Worm (Caenorhabditis elegans) whole organism, L2 larva: ENCODE data around the gene F16G10.10.

Source experiments
- C34F6.9 ChIP-seq: fragments of 150-350 bp; optimal IDR thresholded peaks from 2 replicates; lab custom pipeline; 2014; ENCODE audit warnings: missing biosample characterization, missing genetic modification characterization
- R02D3.7 ChIP-seq: fragments of 150-350 bp; optimal IDR thresholded peaks from 2 replicates; lab custom pipeline; 2014; ENCODE audit warnings: missing biosample characterization, missing genetic modification characterization
- Y55F3AM.14 ChIP-seq: fragments of 200-800 bp; sonication (Bioruptor generic); optimal IDR thresholded peaks from 2 replicates; lab custom pipeline; 2018; ENCODE audit warnings: mild to moderate bottlenecking, missing genetic modification characterization, missing compliant biosample characterization
- ZK546.5 ChIP-seq: sonication (generic microtip); optimal IDR thresholded peaks from 2 replicates; lab custom pipeline; 2017; ENCODE audit warnings: missing biosample characterization, missing genetic modification characterization
- aly-2 ChIP-seq: fragments of 150-350 bp; optimal IDR thresholded peaks from 2 replicates; lab custom pipeline; 2014; ENCODE audit warnings: missing biosample characterization, missing genetic modification characterization
- ama-1 ChIP-seq: fragments of 150-350 bp; optimal IDR thresholded peaks from 2 replicates; lab custom pipeline; 2018; ENCODE audit warnings: inconsistent platforms
- ceh-16 ChIP-seq: fragments of 150-350 bp; optimal IDR thresholded peaks from 2 replicates; lab custom pipeline; 2014; ENCODE audit warnings: missing biosample characterization, missing genetic modification characterization
- ceh-82 ChIP-seq: fragments of 150-350 bp; optimal IDR thresholded peaks from 2 replicates; lab custom pipeline; 2014; ENCODE audit warnings: missing biosample characterization, missing genetic modification characterization
- crh-2 ChIP-seq: sonication (generic microtip); optimal IDR thresholded peaks from 2 replicates; lab custom pipeline; 2017; ENCODE audit warnings: missing biosample characterization, missing genetic modification characterization
- elt-1 ChIP-seq: fragments of 150-350 bp; optimal IDR thresholded peaks from 2 replicates; lab custom pipeline; 2014; ENCODE audit warnings: missing biosample characterization, missing genetic modification characterization
- elt-3 ChIP-seq: sonication (generic microtip); optimal IDR thresholded peaks from 2 replicates; lab custom pipeline; 2017; ENCODE audit warnings: missing biosample characterization, missing genetic modification characterization
- fos-1 ChIP-seq: fragments of 150-350 bp; optimal IDR thresholded peaks from 2 replicates; lab custom pipeline; 2014; ENCODE audit warnings: missing biosample characterization, missing genetic modification characterization
- lin-11 ChIP-seq: fragments of 150-350 bp; sonication (generic microtip); optimal IDR thresholded peaks from 2 replicates; lab custom pipeline; 2014; ENCODE audit warnings: missing biosample characterization, missing genetic modification characterization, inconsistent platforms, mixed read lengths
- lin-13 ChIP-seq: fragments of 150-350 bp; optimal IDR thresholded peaks from 2 replicates; lab custom pipeline; 2014; ENCODE audit warnings: missing biosample characterization, missing genetic modification reagents, missing genetic modification characterization
- mbf-1 ChIP-seq: sonication (generic microtip); optimal IDR thresholded peaks from 2 replicates; lab custom pipeline; 2017; ENCODE audit warnings: missing biosample characterization, missing genetic modification characterization
- mdl-1 ChIP-seq, 2 experiments: fragments of 150-350 bp in 1 of 2; sonication (generic microtip) in 1 of 2; optimal IDR thresholded peaks; 2 replicates each; lab custom pipeline; 2017; ENCODE audit warnings: missing biosample characterization in 2 of 2, missing genetic modification characterization in 2 of 2
- nhr-10 ChIP-seq: sonication (generic microtip); optimal IDR thresholded peaks from 2 replicates; lab custom pipeline; 2017; ENCODE audit warnings: missing biosample characterization, missing genetic modification characterization
- nhr-11 ChIP-seq: fragments of 150-350 bp; optimal IDR thresholded peaks from 2 replicates; lab custom pipeline; 2014; ENCODE audit warnings: missing biosample characterization, missing genetic modification characterization
- nhr-12 ChIP-seq: fragments of 150-350 bp; optimal IDR thresholded peaks from 2 replicates; lab custom pipeline; 2014; ENCODE audit warnings: missing biosample characterization, missing genetic modification characterization
- nhr-21 ChIP-seq: fragments of 150-350 bp; optimal IDR thresholded peaks from 2 replicates; lab custom pipeline; 2014; ENCODE audit warnings: missing biosample characterization, missing genetic modification characterization
- nhr-23 ChIP-seq: fragments of 150-350 bp; optimal IDR thresholded peaks from 2 replicates; lab custom pipeline; 2014; ENCODE audit warnings: missing biosample characterization, missing genetic modification reagents, missing genetic modification characterization
- nhr-237 ChIP-seq: fragments of 150-350 bp; optimal IDR thresholded peaks from 2 replicates; lab custom pipeline; 2014; ENCODE audit warnings: missing biosample characterization, missing genetic modification characterization
- nhr-25 ChIP-seq: fragments of 150-350 bp; sonication (generic microtip); optimal IDR thresholded peaks from 3 replicates; lab custom pipeline; 2014; ENCODE audit warnings: missing biosample characterization, missing genetic modification characterization
- nhr-6 ChIP-seq: fragments of 150-350 bp; optimal IDR thresholded peaks from 2 replicates; lab custom pipeline; 2014; ENCODE audit warnings: missing biosample characterization, missing genetic modification characterization
- nhr-77 ChIP-seq: fragments of 150-350 bp; optimal IDR thresholded peaks from 2 replicates; lab custom pipeline; 2014; ENCODE audit warnings: missing biosample characterization, missing genetic modification characterization
- sem-4 ChIP-seq: fragments of 150-350 bp; optimal IDR thresholded peaks from 2 replicates; lab custom pipeline; 2014; ENCODE audit warnings: missing biosample characterization, missing genetic modification reagents, missing genetic modification characterization
- skn-1 ChIP-seq: sonication (generic microtip); optimal IDR thresholded peaks from 2 replicates; lab custom pipeline; 2017; ENCODE audit warnings: missing biosample characterization, missing genetic modification characterization
- sma-3 ChIP-seq: sonication (generic microtip); optimal IDR thresholded peaks from 2 replicates; lab custom pipeline; 2016; ENCODE audit warnings: missing genetic modification reagents, missing genetic modification characterization, missing compliant biosample characterization
- sma-9 ChIP-seq, 2 experiments: fragments of 150-350 bp in 1 of 2; sonication (generic microtip) in 1 of 2; optimal IDR thresholded peaks; 2 replicates each; lab custom pipeline; 2014 to 2016; ENCODE audit warnings: missing genetic modification characterization in 2 of 2, mild to moderate bottlenecking in 1 of 2, missing biosample characterization in 1 of 2, missing compliant biosample characterization in 1 of 2, missing genetic modification reagents in 1 of 2, moderate library complexity in 1 of 2
- snpc-4 ChIP-seq: fragments of 150-350 bp; optimal IDR thresholded peaks from 2 replicates; lab custom pipeline; 2014; ENCODE audit warnings: missing biosample characterization, missing genetic modification characterization
- unc-55 ChIP-seq: fragments of 150-350 bp; sonication (generic microtip); optimal IDR thresholded peaks from 3 replicates; lab custom pipeline; 2014; ENCODE audit warnings: missing biosample characterization, missing genetic modification reagents, missing genetic modification characterization
- ztf-1 ChIP-seq: fragments of 200-800 bp; sonication (Bioruptor generic); conservative IDR thresholded peaks from 2 replicates; pipeline ENCODE4 v1.3.6; 2022; ENCODE audit warnings: missing genetic modification characterization, missing compliant biosample characterization
- ztf-11 ChIP-seq: sonication (generic microtip); optimal IDR thresholded peaks from 2 replicates; lab custom pipeline; 2017; ENCODE audit warnings: missing biosample characterization, missing genetic modification characterization
- ztf-4 ChIP-seq: fragments of 150-350 bp; optimal IDR thresholded peaks from 2 replicates; lab custom pipeline; 2014; ENCODE audit warnings: missing biosample characterization, missing genetic modification characterization

F16G10.10 gene

ce11 chrII:2366623-2367365, 24.0 kb downstream of the F16G10.10 start, which contains the start of the genes F43C11.12 and F16G10.5:
TSS of gene F43C11.12 (minus strand) at chrII:2366723.
TSS of gene F16G10.5 (plus strand) at chrII:2367315.
- TF ChIP-seq aly-2 (tag; lab: Kevin White, UChicago) (no peak), ztf-4 (tag; lab: Kevin White, UChicago) (no peak), ceh-82 (tag; lab: Kevin White, UChicago) (no peak), crh-2 (tag; lab: Kevin White, UChicago) (no peak), mdl-1 (tag; optimal IDR thresholded peaks at IDR 0.05; lab: Kevin White, UChicago) (no peak), nhr-237 (no peak), ZK546.5 (tag; lab: Kevin White, UChicago) (no peak), ztf-1 (GFP tag; lab: Robert Waterston, UW) (no peak), sma-3 (GFP tag; lab: Kevin White, UChicago) (no peak), nhr-25 (tag; lab: Kevin White, UChicago) (no peak), nhr-77 (tag; lab: Kevin White, UChicago) (no peak), sem-4 (tag; lab: Kevin White, UChicago) (no peak), nhr-23 (no peak)

ce11 chrII:2363673-2364072, 27.1 kb downstream of the F16G10.10 start, which contains the start of gene F43C11.11:
TSS of gene F43C11.11 (minus strand) at chrII:2363773.
- TF ChIP-seq ztf-1 (GFP tag; lab: Robert Waterston, UW), result no peak
- no peak for TF ChIP-seq nhr-11 (tag; lab: Kevin White, UChicago)
- TF ChIP-seq sma-9 (GFP tag; optimal IDR thresholded peaks at IDR 0.05; lab: Kevin White, UChicago), result no peak
- TF ChIP-seq sma-9 (tag; optimal IDR thresholded peaks at IDR 0.05; lab: Kevin White, UChicago), result no peak

- TF ChIP-seq ceh-16 (tag; lab: Kevin White, UChicago) (no peak), nhr-77 (tag; lab: Kevin White, UChicago) (no peak), nhr-21 (no peak), Y55F3AM.14 (GFP tag; lab: Kevin White, UChicago) (no peak), sem-4 (tag; lab: Kevin White, UChicago) (no peak), snpc-4 (tag; lab: Kevin White, UChicago) (no peak), R02D3.7 (tag; lab: Kevin White, UChicago) (no peak), unc-55 (GFP tag; lab: Kevin White, UChicago) (no peak)
Measured at ce11 chrII:2359965-2360364, 30.8 kb downstream of the F16G10.10 start, which contains the start of gene F43C11.16. TSS of gene F43C11.16 (minus strand) at chrII:2360065.

- TF ChIP-seq nhr-77 (tag; lab: Kevin White, UChicago) (no peak), ztf-11 (tag; lab: Kevin White, UChicago) (no peak), elt-1 (no peak), ceh-16 (tag; lab: Kevin White, UChicago) (no peak), ceh-82 (tag; lab: Kevin White, UChicago) (no peak), nhr-12 (no peak), ama-1 (lab: Kevin White, UChicago) (no peak)
Measured at ce11 chrII:2356795-2357194, 34.0 kb downstream of the F16G10.10 start, which contains the start of gene F43C11.1. TSS of gene F43C11.1 (plus strand) at chrII:2357095.

ce11 chrII:2354476-2354875, 36.3 kb downstream of the F16G10.10 start, which contains the start of gene F43C11.2:
TSS of gene F43C11.2 (plus strand) at chrII:2354776.
- no peak for TF ChIP-seq ztf-1 (GFP tag; lab: Robert Waterston, UW)
- TF ChIP-seq Y55F3AM.14 (GFP tag; lab: Kevin White, UChicago), result no peak
- no peak for TF ChIP-seq ama-1 (lab: Kevin White, UChicago)

- TF ChIP-seq C34F6.9 (tag; lab: Kevin White, UChicago) (no peak), nhr-10 (tag; lab: Kevin White, UChicago) (no peak), ztf-4 (tag; lab: Kevin White, UChicago) (no peak), skn-1 (tag; lab: Kevin White, UChicago) (no peak), nhr-25 (tag; lab: Kevin White, UChicago) (no peak), lin-13 (GFP tag; lab: Kevin White, UChicago) (no peak), nhr-21 (no peak), elt-3 (tag; lab: Kevin White, UChicago) (no peak), mbf-1 (tag; lab: Kevin White, UChicago) (no peak), ceh-82 (tag; lab: Kevin White, UChicago) (no peak), nhr-6 (no peak), lin-11 (tag; lab: Kevin White, UChicago) (no peak), nhr-77 (tag; lab: Kevin White, UChicago) (no peak), crh-2 (tag; lab: Kevin White, UChicago) (no peak), R02D3.7 (tag; lab: Kevin White, UChicago) (no peak), fos-1 (tag; lab: Kevin White, UChicago) (no peak)
Measured at ce11 chrII:2353012-2353411, 37.8 kb downstream of the F16G10.10 start, which contains the start of gene F43C11.3. TSS of gene F43C11.3 (plus strand) at chrII:2353312.
